Worm (Caenorhabditis elegans): ENCODE results near the gene F44D12.19.

- TF ChIP-seq nhr-12 (tag; optimal IDR thresholded peaks at IDR 0.05), result no peak
- TF ChIP-seq crh-2 (tag; optimal IDR thresholded peaks at IDR 0.05), result no peak
- no peak for TF ChIP-seq nhr-25 (tag; optimal IDR thresholded peaks at IDR 0.05)
Measured at ce11 chrIV:10026129-10026528, 4.7 kb downstream of the F44D12.19 start.

All from whole organism, L2 larva.